Worm (Caenorhabditis elegans): Measurements from ENCODE around the gene fkh-5.

The fkh-5 gene

ce11 chrIII:4811195-4811594 lies 33.3 kb upstream of the fkh-5 start, which contains the start of gene C38D4.7:
TSS of gene C38D4.7 (minus strand) at chrIII:4811295.
- TF ChIP-seq flt-1 (GFP tag; IDR thresholded peaks at IDR 0.05): no peak

- TF ChIP-seq tbx-37 (GFP tag; conservative IDR thresholded peaks at IDR 0.05): no peak
- no peak for TF ChIP-seq F13C5.2 (tag; optimal IDR thresholded peaks at IDR 0.05)
- TF ChIP-seq ceh-13 (GFP tag; optimal IDR thresholded peaks at IDR 0.05): no peak
- TF ChIP-seq ets-7 (tag; optimal IDR thresholded peaks at IDR 0.05): no peak
- no peak for TF ChIP-seq hnd-1 (tag; optimal IDR thresholded peaks at IDR 0.05)
These were observed 29.7 kb upstream of the fkh-5 start, which contains the start of gene arl-6 for ce11 chrIII:4814730-4815129. TSS of gene arl-6 (minus strand) at chrIII:4814830.

ce11 chrIII:4817240-4817639 lies 27.2 kb upstream of the fkh-5 start, which contains the start of gene F26A1.4:
TSS of gene F26A1.4 (plus strand) at chrIII:4817540.
- TF ChIP-seq B0310.2 (tag; optimal IDR thresholded peaks at IDR 0.05): no peak
- TF ChIP-seq hnd-1 (tag; optimal IDR thresholded peaks at IDR 0.05): no peak
- no peak for TF ChIP-seq flt-1 (GFP tag; IDR thresholded peaks at IDR 0.05)
- TF ChIP-seq pes-1 (GFP tag; IDR thresholded peaks at IDR 0.05): no peak
- TF ChIP-seq ama-1 (optimal IDR thresholded peaks at IDR 0.05): no peak
- TF ChIP-seq scrt-1 (GFP tag; IDR thresholded peaks at IDR 0.05): no peak
- TF ChIP-seq tbx-11 (GFP tag; IDR thresholded peaks at IDR 0.05): no peak
- no peak for TF ChIP-seq tbx-37 (GFP tag; conservative IDR thresholded peaks at IDR 0.05)
- TF ChIP-seq F13C5.2 (tag; optimal IDR thresholded peaks at IDR 0.05): no peak
- no peak for TF ChIP-seq aly-1 (tag; optimal IDR thresholded peaks at IDR 0.05)
- TF ChIP-seq ceh-13 (GFP tag; optimal IDR thresholded peaks at IDR 0.05): no peak
- no peak for TF ChIP-seq hmbx-1 (tag; optimal IDR thresholded peaks at IDR 0.05)

- TF ChIP-seq scrt-1 (GFP tag; IDR thresholded peaks at IDR 0.05): no peak
- no peak for TF ChIP-seq tbx-11 (GFP tag; IDR thresholded peaks at IDR 0.05)
- TF ChIP-seq ama-1 (optimal IDR thresholded peaks at IDR 0.05): no peak
- no peak for TF ChIP-seq tbx-37 (GFP tag; conservative IDR thresholded peaks at IDR 0.05)
- TF ChIP-seq hmg-4 (GFP tag; optimal IDR thresholded peaks at IDR 0.05): no peak
- TF ChIP-seq aly-1 (tag; optimal IDR thresholded peaks at IDR 0.05): no peak
- TF ChIP-seq F13C5.2 (tag; optimal IDR thresholded peaks at IDR 0.05): no peak
- no peak for TF ChIP-seq tra-4 (tag; optimal IDR thresholded peaks at IDR 0.05)
- no peak for TF ChIP-seq flt-1 (GFP tag; IDR thresholded peaks at IDR 0.05)
- no peak for TF ChIP-seq ceh-36 (tag; optimal IDR thresholded peaks at IDR 0.05)
- TF ChIP-seq pes-1 (GFP tag; IDR thresholded peaks at IDR 0.05): no peak
- TF ChIP-seq B0310.2 (tag; optimal IDR thresholded peaks at IDR 0.05): no peak
- TF ChIP-seq hmbx-1 (tag; optimal IDR thresholded peaks at IDR 0.05): no peak
- no peak for TF ChIP-seq ceh-13 (GFP tag; optimal IDR thresholded peaks at IDR 0.05)
These were observed 24.6 kb upstream of the fkh-5 start, which contains the start of gene F26A1.7 for ce11 chrIII:4819843-4820242. TSS of gene F26A1.7 (minus strand) at chrIII:4819943.

ce11 chrIII:4822140-4822539 lies 22.3 kb upstream of the fkh-5 start, which contains the start of gene F26A1.8:
TSS of gene F26A1.8 (minus strand) at chrIII:4822240.
- no peak for TF ChIP-seq ets-7 (tag; optimal IDR thresholded peaks at IDR 0.05)
- no peak for TF ChIP-seq pes-1 (GFP tag; IDR thresholded peaks at IDR 0.05)
- no peak for TF ChIP-seq hnd-1 (tag; optimal IDR thresholded peaks at IDR 0.05)
- no peak for TF ChIP-seq B0310.2 (tag; optimal IDR thresholded peaks at IDR 0.05)
- no peak for TF ChIP-seq hmg-4 (GFP tag; optimal IDR thresholded peaks at IDR 0.05)
- no peak for TF ChIP-seq ceh-13 (GFP tag; optimal IDR thresholded peaks at IDR 0.05)
- no peak for TF ChIP-seq hmbx-1 (tag; optimal IDR thresholded peaks at IDR 0.05)
- TF ChIP-seq F13C5.2 (tag; optimal IDR thresholded peaks at IDR 0.05): no peak
- TF ChIP-seq flt-1 (GFP tag; IDR thresholded peaks at IDR 0.05): no peak

ce11 chrIII:4826606-4827005 lies 17.9 kb upstream of the fkh-5 start, which contains the start of gene F26A1.3:
TSS of gene F26A1.3 (plus strand) at chrIII:4826906.
- TF ChIP-seq hmbx-1 (tag; optimal IDR thresholded peaks at IDR 0.05) (no peak), B0310.2 (tag; optimal IDR thresholded peaks at IDR 0.05) (no peak), pes-1 (GFP tag; IDR thresholded peaks at IDR 0.05) (no peak), ceh-36 (tag; optimal IDR thresholded peaks at IDR 0.05) (no peak), ama-1 (optimal IDR thresholded peaks at IDR 0.05) (no peak), F13C5.2 (tag; optimal IDR thresholded peaks at IDR 0.05) (no peak), ets-7 (tag; optimal IDR thresholded peaks at IDR 0.05) (no peak), aly-1 (tag; optimal IDR thresholded peaks at IDR 0.05) (no peak), flt-1 (GFP tag; IDR thresholded peaks at IDR 0.05) (no peak), ceh-13 (GFP tag; optimal IDR thresholded peaks at IDR 0.05) (no peak)

ce11 chrIII:4829440-4829839 lies 15.0 kb upstream of the fkh-5 start, which contains the start of gene F26A1.9:
TSS of gene F26A1.9 (minus strand) at chrIII:4829540.
- TF ChIP-seq scrt-1 (GFP tag; IDR thresholded peaks at IDR 0.05) (no peak), tra-4 (tag; optimal IDR thresholded peaks at IDR 0.05) (no peak), ets-7 (tag; optimal IDR thresholded peaks at IDR 0.05) (no peak), flt-1 (GFP tag; IDR thresholded peaks at IDR 0.05) (no peak), hmbx-1 (tag; optimal IDR thresholded peaks at IDR 0.05) (no peak), B0310.2 (tag; optimal IDR thresholded peaks at IDR 0.05) (no peak), pes-1 (GFP tag; IDR thresholded peaks at IDR 0.05) (no peak), ama-1 (optimal IDR thresholded peaks at IDR 0.05) (no peak), ceh-36 (tag; optimal IDR thresholded peaks at IDR 0.05) (no peak), sea-1 (GFP tag; conservative IDR thresholded peaks at IDR 0.05) (no peak), hnd-1 (tag; optimal IDR thresholded peaks at IDR 0.05) (no peak), tbx-37 (GFP tag; conservative IDR thresholded peaks at IDR 0.05) (no peak), hmg-4 (GFP tag; optimal IDR thresholded peaks at IDR 0.05) (no peak), F13C5.2 (tag; optimal IDR thresholded peaks at IDR 0.05) (no peak), ceh-13 (GFP tag; optimal IDR thresholded peaks at IDR 0.05) (no peak)

ce11 chrIII:4830207-4830606 lies 14.3 kb upstream of the fkh-5 start, which contains the start of gene nspd-9:
TSS of gene nspd-9 (minus strand) at chrIII:4830307.
- TF ChIP-seq hmbx-1 (tag; optimal IDR thresholded peaks at IDR 0.05): no peak
- TF ChIP-seq ceh-13 (GFP tag; optimal IDR thresholded peaks at IDR 0.05): no peak
- TF ChIP-seq aly-1 (tag; optimal IDR thresholded peaks at IDR 0.05): no peak
- no peak for TF ChIP-seq tbx-11 (GFP tag; IDR thresholded peaks at IDR 0.05)
- TF ChIP-seq pes-1 (GFP tag; IDR thresholded peaks at IDR 0.05): no peak
- no peak for TF ChIP-seq F13C5.2 (tag; optimal IDR thresholded peaks at IDR 0.05)
- TF ChIP-seq ceh-36 (tag; optimal IDR thresholded peaks at IDR 0.05): no peak
- TF ChIP-seq hnd-1 (tag; optimal IDR thresholded peaks at IDR 0.05): no peak
- no peak for TF ChIP-seq tbx-37 (GFP tag; conservative IDR thresholded peaks at IDR 0.05)
- TF ChIP-seq flt-1 (GFP tag; IDR thresholded peaks at IDR 0.05): no peak
- TF ChIP-seq sea-1 (GFP tag; conservative IDR thresholded peaks at IDR 0.05): no peak
- TF ChIP-seq ets-7 (tag; optimal IDR thresholded peaks at IDR 0.05): no peak
- TF ChIP-seq tra-4 (tag; optimal IDR thresholded peaks at IDR 0.05): no peak
- no peak for TF ChIP-seq scrt-1 (GFP tag; IDR thresholded peaks at IDR 0.05)
- TF ChIP-seq hmg-4 (GFP tag; optimal IDR thresholded peaks at IDR 0.05): no peak
- no peak for TF ChIP-seq B0310.2 (tag; optimal IDR thresholded peaks at IDR 0.05)
- no peak for TF ChIP-seq ama-1 (optimal IDR thresholded peaks at IDR 0.05)

Data from whole organism, early embryonic.